Worm (Caenorhabditis elegans): Measurements from ENCODE around the gene F42A10.9.
A peak's percentile ranks its signal among the peaks of the same experiment; 100 is the strongest.

F42A10.9 gene

DNA sequence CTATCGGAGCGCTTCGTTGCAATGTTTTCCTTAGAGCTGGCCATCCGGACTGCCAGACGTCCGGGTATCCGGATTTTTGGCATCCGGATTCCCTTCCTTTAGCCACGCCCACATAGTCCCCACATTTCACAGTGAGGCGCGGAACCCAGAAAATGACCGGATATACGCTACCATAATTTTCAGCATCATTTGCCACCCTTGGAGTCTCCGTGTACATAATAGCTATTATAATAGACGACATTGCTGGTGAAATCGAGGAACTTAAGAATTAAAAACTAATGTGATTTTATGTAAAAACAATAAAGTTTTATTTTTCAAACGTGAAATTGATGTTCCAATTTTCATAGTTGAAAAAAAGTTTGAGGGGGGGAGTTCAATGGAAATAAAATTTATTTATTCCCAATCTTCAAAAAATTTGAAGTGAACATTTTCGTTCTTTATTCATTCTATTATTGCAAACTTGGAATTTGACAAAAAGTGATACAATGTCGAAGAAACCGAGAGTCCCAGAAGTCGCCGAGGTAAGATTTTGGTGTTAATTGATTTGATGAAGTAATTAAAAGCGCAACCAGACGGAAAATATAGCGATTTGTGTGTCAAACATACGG, 45.9 kb downstream of the F42A10.9 start (continued):
- TF ChIP-seq lin-54 (GFP tag; optimal IDR thresholded peaks at IDR 0.05) = peak; percentile 12
- TF ChIP-seq F49E8.2 (tag; optimal IDR thresholded peaks at IDR 0.05; ENCODE audit: insufficient read depth) = peak; percentile 83
- no peak for TF ChIP-seq egl-18 (GFP tag; IDR thresholded peaks at IDR 0.05)
- TF ChIP-seq ekl-4 (GFP tag; IDR thresholded peaks at IDR 0.05) = 0 out of 2 replicates have a peak, but pooled peaks have one; percentile 42
- TF ChIP-seq nfya-2 (GFP tag; IDR thresholded peaks at IDR 0.05) = 0 out of 2 replicates have a peak, but pooled peaks have one; percentile 36
- peak; percentile 97 for TF ChIP-seq snpc-1.1 (tag; optimal IDR thresholded peaks at IDR 0.05; ENCODE audit: insufficient read depth)
- peak; percentile 51 for TF ChIP-seq xnd-1 (tag; optimal IDR thresholded peaks at IDR 0.05)

DNA sequence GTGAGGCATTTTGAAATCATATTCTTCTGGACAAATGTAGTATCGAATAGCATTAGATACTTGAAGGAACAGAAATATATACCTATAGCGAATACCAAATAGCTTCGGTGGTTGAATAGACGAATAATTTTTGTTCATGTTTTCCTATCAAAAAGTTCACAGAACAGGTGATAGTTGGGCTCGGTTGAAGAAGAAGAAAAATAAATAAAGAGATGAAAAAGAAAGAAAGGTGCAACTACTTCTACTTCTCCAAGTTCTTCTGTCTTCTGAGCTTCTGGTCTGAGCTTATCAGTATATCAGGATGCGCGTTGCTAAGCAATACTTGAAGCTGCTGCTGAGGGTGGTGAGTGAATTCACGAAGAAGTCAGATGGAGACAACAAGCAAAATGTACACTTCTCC, 49.5 kb downstream of the F42A10.9 start, which contains the start of gene C23G10.10:
Gene C23G10.10 (minus strand): TSS at position 101 of the 400 bp plus-strand sequence.
- TF ChIP-seq unc-62 (GFP tag; optimal IDR thresholded peaks at IDR 0.05) = no peak
- TF ChIP-seq B0261.1 (tag; optimal IDR thresholded peaks at IDR 0.05) = no peak
- no peak for TF ChIP-seq mcd-1 (GFP tag; IDR thresholded peaks at IDR 0.05)
- no peak for TF ChIP-seq B0035.1 (tag; optimal IDR thresholded peaks at IDR 0.05)
- no peak for TF ChIP-seq F33H1.4 (GFP tag; IDR thresholded peaks at IDR 0.05)
- no peak for TF ChIP-seq nfya-1 (tag; optimal IDR thresholded peaks at IDR 0.05; ENCODE audit: borderline replicate concordance, insufficient read depth)
- no peak for TF ChIP-seq Y53F4B.3 (GFP tag; IDR thresholded peaks at IDR 0.05)
- TF ChIP-seq ceh-91 (GFP tag; IDR thresholded peaks at IDR 0.05) = no peak
- no peak for TF ChIP-seq nhr-179 (tag; optimal IDR thresholded peaks at IDR 0.05)
- TF ChIP-seq pha-4 (tag; optimal IDR thresholded peaks at IDR 0.05) = no peak
- TF ChIP-seq nhr-80 (tag; optimal IDR thresholded peaks at IDR 0.05) = no peak
- TF ChIP-seq F37B4.10 (GFP tag; IDR thresholded peaks at IDR 0.05) = no peak

DNA sequence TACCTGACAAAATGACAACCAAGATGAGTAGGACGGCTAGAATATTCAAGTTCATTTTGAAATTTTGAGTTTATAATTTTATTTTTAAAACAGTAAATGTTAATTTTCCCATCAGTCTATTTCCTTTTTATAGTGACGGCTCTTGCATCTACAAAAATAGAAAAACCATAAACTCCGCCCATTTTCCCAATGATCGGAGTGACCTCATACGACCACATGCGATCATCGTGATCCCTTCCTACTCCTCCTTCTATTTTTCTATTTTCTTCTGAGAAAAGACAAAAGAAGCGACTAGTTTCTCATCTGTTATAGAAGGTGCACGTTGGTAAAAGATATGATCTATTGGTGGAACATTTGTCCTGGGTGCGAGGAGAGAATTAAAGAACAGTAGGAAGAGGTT, 51.1 kb downstream of the F42A10.9 start, which contains the start of gene C23G10.11:
Gene C23G10.11 (minus strand): TSS at position 101 of the 400 bp plus-strand sequence.
- TF ChIP-seq snpc-4 (GFP tag; optimal IDR thresholded peaks at IDR 0.05) = no peak
- TF ChIP-seq snpc-4 (tag; optimal IDR thresholded peaks at IDR 0.05) = no peak
- no peak for TF ChIP-seq ceh-91 (GFP tag; IDR thresholded peaks at IDR 0.05)
- TF ChIP-seq attf-5 (GFP tag; optimal IDR thresholded peaks at IDR 0.05) = no peak
- TF ChIP-seq him-1 (tag; optimal IDR thresholded peaks at IDR 0.05) = no peak
- TF ChIP-seq ceh-40 (GFP tag; IDR thresholded peaks at IDR 0.05) = no peak
- TF ChIP-seq ztf-18 (tag; optimal IDR thresholded peaks at IDR 0.05) = no peak

DNA sequence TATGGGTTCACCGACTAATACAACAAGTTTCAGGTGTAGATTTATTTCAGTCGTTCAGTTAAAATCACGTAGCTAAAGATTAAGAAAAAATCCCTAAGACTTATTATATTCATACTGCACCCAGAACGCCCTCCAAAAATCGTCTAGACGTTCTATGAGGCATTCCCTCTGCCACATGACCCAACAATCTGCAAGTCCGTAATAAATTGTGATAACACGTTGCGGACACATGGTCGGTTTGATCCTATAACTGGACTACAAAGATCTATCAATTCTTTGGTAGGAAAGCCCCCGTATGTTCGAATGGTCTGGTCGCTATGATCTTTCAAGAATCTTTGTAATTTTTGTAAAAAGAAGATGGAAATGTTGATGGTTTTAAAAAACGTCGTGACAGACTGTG, 51.6 kb downstream of the F42A10.9 start:
- no peak for TF ChIP-seq hrde-1 (tag; optimal IDR thresholded peaks at IDR 0.05; ENCODE audit: borderline replicate concordance)
- TF ChIP-seq him-1 (tag; optimal IDR thresholded peaks at IDR 0.05) = no peak
- TF ChIP-seq Y95B8A.8 (GFP tag; IDR thresholded peaks at IDR 0.05) = no peak
- no peak for TF ChIP-seq mxl-1 (tag; optimal IDR thresholded peaks at IDR 0.05)
- no peak for TF ChIP-seq ZK185.1 (tag; optimal IDR thresholded peaks at IDR 0.05; ENCODE audit: poor library complexity, severe bottlenecking)
- no peak for TF ChIP-seq repo-1 (tag; optimal IDR thresholded peaks at IDR 0.05)
- no peak for TF ChIP-seq Y53F4B.3 (GFP tag; IDR thresholded peaks at IDR 0.05)
- no peak for TF ChIP-seq lsy-27 (tag; optimal IDR thresholded peaks at IDR 0.05; ENCODE audit: borderline replicate concordance, insufficient read depth)
- no peak for TF ChIP-seq ceh-91 (GFP tag; IDR thresholded peaks at IDR 0.05)
- no peak for TF ChIP-seq Y67H2A.10 (GFP tag; conservative IDR thresholded peaks at IDR 0.05)
- TF ChIP-seq F37B4.10 (GFP tag; IDR thresholded peaks at IDR 0.05) = no peak
- no peak for TF ChIP-seq tlf-1 (GFP tag; optimal IDR thresholded peaks at IDR 0.05)
- TF ChIP-seq dpl-1 (GFP tag; optimal IDR thresholded peaks at IDR 0.05) = no peak
- no peak for TF ChIP-seq ztf-18 (tag; optimal IDR thresholded peaks at IDR 0.05)
- TF ChIP-seq nhr-80 (tag; optimal IDR thresholded peaks at IDR 0.05) = no peak
- TF ChIP-seq mel-28 (tag; optimal IDR thresholded peaks at IDR 0.05; ENCODE audit: borderline replicate concordance) = no peak
- no peak for TF ChIP-seq nfya-1 (tag; optimal IDR thresholded peaks at IDR 0.05; ENCODE audit: borderline replicate concordance, insufficient read depth)
- TF ChIP-seq cebp-1 (GFP tag; IDR thresholded peaks at IDR 0.05) = no peak
- TF ChIP-seq cebp-1 (tag; optimal IDR thresholded peaks at IDR 0.05) = no peak
- no peak for TF ChIP-seq chd-7 (tag; optimal IDR thresholded peaks at IDR 0.05)

All from whole organism, young adult.